Fruit fly (Drosophila melanogaster): Measurements from ENCODE around the gene yip7.

The yip7 gene

dm6 chr3L:5988675-5989074, 46.3 kb upstream of the yip7 start (continued):
- no peak for TF ChIP-seq Elba2 (GFP tag; optimal IDR thresholded peaks at IDR 0.05)
- TF ChIP-seq Hey (tag; optimal IDR thresholded peaks at IDR 0.05): no peak
- TF ChIP-seq CG10431 (GFP tag; optimal IDR thresholded peaks at IDR 0.05): no peak
- peak; percentile 90 for TF ChIP-seq CG10959 (GFP tag; IDR thresholded peaks at IDR 0.05)
- TF ChIP-seq Nf-YA (GFP tag; IDR thresholded peaks at IDR 0.05): no peak
- TF ChIP-seq da (GFP tag; optimal IDR thresholded peaks at IDR 0.05): no peak
- no peak for TF ChIP-seq abd-A (tag; optimal IDR thresholded peaks at IDR 0.05)
- no peak for TF ChIP-seq mirr (GFP tag; optimal IDR thresholded peaks at IDR 0.05)
- no peak for TF ChIP-seq CG10321 (GFP tag; IDR thresholded peaks at IDR 0.05)
- TF ChIP-seq CG4404 (GFP tag; IDR thresholded peaks at IDR 0.05): peak; percentile 77
- TF ChIP-seq Rfx (GFP tag; IDR thresholded peaks at IDR 0.05): no peak
- peak; percentile 21 for TF ChIP-seq CG9609 (GFP tag; optimal IDR thresholded peaks at IDR 0.05)
- TF ChIP-seq esg (GFP tag; conservative IDR thresholded peaks at IDR 0.05): peak; percentile 23; the same call in 1 of the 2 replicates
- TF ChIP-seq Trl (optimal IDR thresholded peaks at IDR 0.05): no peak
- peak; percentile 23 for TF ChIP-seq Trl (GFP tag; optimal IDR thresholded peaks at IDR 0.05)
- no peak for TF ChIP-seq CG11723 (GFP tag; optimal IDR thresholded peaks at IDR 0.05)
- TF ChIP-seq ac (GFP tag; optimal IDR thresholded peaks at IDR 0.05): peak; percentile 28
- TF ChIP-seq salm (tag; optimal IDR thresholded peaks at IDR 0.05): no peak
- TF ChIP-seq Bgb (GFP tag; IDR thresholded peaks at IDR 0.05; ENCODE audit: partially characterized antibody): no peak
- peak; percentile 39 for TF ChIP-seq eyg (GFP tag; optimal IDR thresholded peaks at IDR 0.05)
- TF ChIP-seq CG6272 (GFP tag; IDR thresholded peaks at IDR 0.05): no peak; the same call in 1 of the 2 replicates
- TF ChIP-seq HLHmδ (GFP tag; optimal IDR thresholded peaks at IDR 0.05): no peak
- TF ChIP-seq bigmax (GFP tag; optimal IDR thresholded peaks at IDR 0.05): no peak
- peak; percentile 84 for TF ChIP-seq ara (GFP tag; IDR thresholded peaks at IDR 0.05)
- no peak for TF ChIP-seq CG7372 (GFP tag; IDR thresholded peaks at IDR 0.05)
- no peak for TF ChIP-seq btn (GFP tag; optimal IDR thresholded peaks at IDR 0.05)
- TF ChIP-seq pros (GFP tag; optimal IDR thresholded peaks at IDR 0.05): no peak
- TF ChIP-seq tll (GFP tag; optimal IDR thresholded peaks at IDR 0.05): no peak
- TF ChIP-seq CG8089 (GFP tag; optimal IDR thresholded peaks at IDR 0.05): no peak
- peak; percentile 39; the same call in 1 of the 2 replicates for TF ChIP-seq CG32772 (GFP tag; IDR thresholded peaks at IDR 0.05)
- peak; percentile 55 for TF ChIP-seq ssp (GFP tag; IDR thresholded peaks at IDR 0.05)
- TF ChIP-seq CG12942 (GFP tag; optimal IDR thresholded peaks at IDR 0.05): no peak
- peak; percentile 32 for TF ChIP-seq pum (GFP tag; optimal IDR thresholded peaks at IDR 0.05)
- no peak for TF ChIP-seq scrt (GFP tag; optimal IDR thresholded peaks at IDR 0.05)
- TF ChIP-seq Rx (GFP tag; IDR thresholded peaks at IDR 0.05): peak; percentile 56; the same call in 1 of the 2 replicates
- peak; percentile 15; the same call in 2 of the 4 replicates for TF ChIP-seq Gug (GFP tag; IDR thresholded peaks at IDR 0.05)
- TF ChIP-seq usp (GFP tag; optimal IDR thresholded peaks at IDR 0.05): no peak
- TF ChIP-seq zen (tag; optimal IDR thresholded peaks at IDR 0.05): peak; percentile 72
- TF ChIP-seq croc (GFP tag; conservative IDR thresholded peaks at IDR 0.05): peak; percentile 43; the same call in 2 of the 3 replicates
- TF ChIP-seq cg (GFP tag; optimal IDR thresholded peaks at IDR 0.05): no peak
- TF ChIP-seq so (GFP tag; IDR thresholded peaks at IDR 0.05): no peak
- TF ChIP-seq CG2120 (GFP tag; optimal IDR thresholded peaks at IDR 0.05): no peak
- peak; percentile 68; the same call in 1 of the 2 replicates for TF ChIP-seq sim (GFP tag; IDR thresholded peaks at IDR 0.05)
- no peak for TF ChIP-seq toy (GFP tag; IDR thresholded peaks at IDR 0.05)
- peak; percentile 11 to 20 for TF ChIP-seq Pdp1 (GFP tag; optimal IDR thresholded peaks at IDR 0.05)
- TF ChIP-seq tup (GFP tag; optimal IDR thresholded peaks at IDR 0.05): no peak
- 0 out of 2 replicates have a peak, but pooled peaks have one; percentile 9 for TF ChIP-seq Lim3 (GFP tag; IDR thresholded peaks at IDR 0.05)
- TF ChIP-seq CG13624 (GFP tag; optimal IDR thresholded peaks at IDR 0.05): no peak
- no peak for TF ChIP-seq MBD-R2 (GFP tag; IDR thresholded peaks at IDR 0.05)
- TF ChIP-seq org-1 (GFP tag; optimal IDR thresholded peaks at IDR 0.05): peak; percentile 29
- TF ChIP-seq CG14860 (GFP tag; IDR thresholded peaks at IDR 0.05; ENCODE audit: partially characterized antibody): no peak
- no peak for TF ChIP-seq BtbVII (GFP tag; optimal IDR thresholded peaks at IDR 0.05)
